Fruit fly (Drosophila melanogaster) whole organism, embryonic: ENCODE measurements around the gene CG3764.
A peak's percentile ranks its signal among the peaks of the same experiment; 100 is the strongest.

Source experiments
- Abd-B ChIP-seq: fragments of 200-800 bp; sonication (Bioruptor generic); optimal IDR thresholded peaks from 2 replicates; lab custom pipeline; 2018; ENCODE audit warnings: missing biosample characterization, mild to moderate bottlenecking, missing genetic modification characterization, moderate library complexity
- Aef1 ChIP-seq: fragments of 200-800 bp; sonication (Bioruptor generic); IDR thresholded peaks from 3 replicates; pipeline ENCODE4 v1.3.6; 2022; ENCODE audit warnings: missing biosample characterization, missing genetic modification characterization
- Atf-2 ChIP-seq: fragments of 200-800 bp; sonication (Bioruptor generic); optimal IDR thresholded peaks from 2 replicates; lab custom pipeline; 2016; ENCODE audit warnings: missing biosample characterization, missing genetic modification characterization
- Awh ChIP-seq: fragments of 200-800 bp; sonication (Bioruptor generic); IDR thresholded peaks from 2 replicates; pipeline ENCODE4, ENCODE4 v1.3.6; 2022; ENCODE audit warnings: missing biosample characterization, missing genetic modification characterization
- B-H2 ChIP-seq: fragments of 200-800 bp; sonication (Bioruptor generic); optimal IDR thresholded peaks from 2 replicates; lab custom pipeline; 2018; ENCODE audit warnings: missing biosample characterization, mild to moderate bottlenecking, missing genetic modification characterization
- CG10267 ChIP-seq: fragments of 200-800 bp; sonication (Bioruptor generic); optimal IDR thresholded peaks from 2 replicates; lab custom pipeline; 2018; ENCODE audit warnings: missing biosample characterization, mild to moderate bottlenecking, missing genetic modification characterization, moderate library complexity
- CG12299 ChIP-seq: fragments of 200-800 bp; sonication (Bioruptor generic); optimal IDR thresholded peaks from 2 replicates; lab custom pipeline; 2018; ENCODE audit warnings: missing biosample characterization, mild to moderate bottlenecking, missing genetic modification characterization
- CG1233 ChIP-seq: fragments of 200-800 bp; sonication (Bioruptor generic); optimal IDR thresholded peaks from 4 replicates; lab custom pipeline; 2018; ENCODE audit warnings: missing biosample characterization, mild to moderate bottlenecking, missing genetic modification characterization
- CG12769 ChIP-seq: fragments of 200-800 bp; sonication (Bioruptor generic); optimal IDR thresholded peaks from 2 replicates; lab custom pipeline; 2019; ENCODE audit warnings: missing biosample characterization, mild to moderate bottlenecking, missing genetic modification characterization, moderate library complexity
- CG14050 ChIP-seq: fragments of 200-800 bp; sonication (Bioruptor generic); IDR thresholded peaks from 3 replicates; pipeline ENCODE4 v1.3.6; 2022; ENCODE audit warnings: missing biosample characterization, missing genetic modification characterization
- CG1529 ChIP-seq: fragments of 200-800 bp; sonication (Bioruptor generic); optimal IDR thresholded peaks from 3 replicates; lab custom pipeline; 2018; ENCODE audit warnings: missing biosample characterization, missing genetic modification characterization
- CG15479 ChIP-seq: fragments of 200-800 bp; sonication (Bioruptor generic); optimal IDR thresholded peaks from 3 replicates; lab custom pipeline; 2019; ENCODE audit warnings: missing biosample characterization, mild to moderate bottlenecking, missing genetic modification characterization, moderate library complexity
- CG15514 ChIP-seq: fragments of 200-800 bp; sonication (Bioruptor generic); optimal IDR thresholded peaks from 3 replicates; lab custom pipeline; 2017; ENCODE audit warnings: missing biosample characterization, missing genetic modification characterization, mild to moderate bottlenecking, moderate library complexity, missing genetic modification reagents
- CG1602 ChIP-seq: fragments of 200-800 bp; sonication (Bioruptor generic); optimal IDR thresholded peaks from 3 replicates; lab custom pipeline; 2016; ENCODE audit warnings: missing biosample characterization, missing genetic modification characterization
- CG1647 ChIP-seq: fragments of 200-800 bp; sonication (Bioruptor generic); optimal IDR thresholded peaks from 3 replicates; lab custom pipeline; 2016; ENCODE audit warnings: missing biosample characterization, missing genetic modification characterization
- CG16813 ChIP-seq: fragments of 200-800 bp; sonication (Bioruptor generic); IDR thresholded peaks from 3 replicates; pipeline ENCODE4 v1.3.6; 2022; ENCODE audit warnings: missing biosample characterization, missing genetic modification characterization; ENCODE audit not compliant: partially characterized antibody
- CG17361 ChIP-seq: fragments of 200-800 bp; sonication (Bioruptor generic); IDR thresholded peaks from 3 replicates; pipeline ENCODE4 v1.3.6; 2022; ENCODE audit warnings: missing biosample characterization, missing genetic modification characterization
- CG2120 ChIP-seq: fragments of 200-800 bp; sonication (Bioruptor generic); optimal IDR thresholded peaks from 3 replicates; lab custom pipeline; 2016; ENCODE audit warnings: missing biosample characterization, missing genetic modification characterization
- CG31441 ChIP-seq: fragments of 200-800 bp; sonication (Bioruptor generic); IDR thresholded peaks from 2 replicates; pipeline ENCODE4 v1.3.6; 2022; ENCODE audit warnings: missing biosample characterization, missing genetic modification characterization
- CG3407 ChIP-seq: fragments of 200-800 bp; sonication (Bioruptor generic); optimal IDR thresholded peaks from 2 replicates; lab custom pipeline; 2018; ENCODE audit warnings: missing biosample characterization, mild to moderate bottlenecking, missing genetic modification characterization
- CG3838 ChIP-seq: fragments of 200-800 bp; sonication (Bioruptor generic); optimal IDR thresholded peaks from 3 replicates; lab custom pipeline; 2016; ENCODE audit warnings: missing biosample characterization, missing genetic modification characterization
- CG4360 ChIP-seq: fragments of 200-800 bp; sonication (Bioruptor generic); IDR thresholded peaks from 2 replicates; pipeline ENCODE4 v1.3.6; 2022; ENCODE audit warnings: missing biosample characterization, missing genetic modification characterization
- CG4854 ChIP-seq: fragments of 200-800 bp; sonication (Bioruptor generic); optimal IDR thresholded peaks from 2 replicates; lab custom pipeline; 2016; ENCODE audit warnings: missing biosample characterization, missing genetic modification characterization, inconsistent platforms
- CG5245 ChIP-seq: fragments of 200-800 bp; sonication (Bioruptor generic); optimal IDR thresholded peaks from 3 replicates; lab custom pipeline; 2016; ENCODE audit warnings: missing biosample characterization, missing genetic modification characterization
- CG6689 ChIP-seq: fragments of 200-800 bp; sonication (Bioruptor generic); IDR thresholded peaks from 2 replicates; pipeline ENCODE4 v1.3.6; 2022; ENCODE audit warnings: missing biosample characterization, missing genetic modification characterization
- CG9932 ChIP-seq: fragments of 200-800 bp; sonication (Bioruptor generic); IDR thresholded peaks from 2 replicates; pipeline ENCODE4 v1.3.6; 2022; ENCODE audit warnings: missing biosample characterization, missing genetic modification characterization
- CoRest ChIP-seq: fragments of 200-800 bp; sonication (Bioruptor generic); optimal IDR thresholded peaks from 3 replicates; lab custom pipeline; 2018; ENCODE audit warnings: missing biosample characterization, mild to moderate bottlenecking, missing genetic modification characterization, moderate library complexity
- CrebB ChIP-seq: fragments of 200-800 bp; sonication (Bioruptor generic); optimal IDR thresholded peaks from 3 replicates; lab custom pipeline; 2018; ENCODE audit warnings: missing biosample characterization, mild to moderate bottlenecking, missing genetic modification characterization
- HHEX ChIP-seq: fragments of 200-800 bp; sonication (Bioruptor generic); optimal IDR thresholded peaks from 3 replicates; lab custom pipeline; 2017; ENCODE audit warnings: missing biosample characterization, mild to moderate bottlenecking, missing genetic modification characterization, missing genetic modification reagents
- Hmr ChIP-seq: fragments of 200-800 bp; sonication (Bioruptor generic); optimal IDR thresholded peaks from 3 replicates; lab custom pipeline; 2017; ENCODE audit warnings: mild to moderate bottlenecking, missing biosample characterization, missing genetic modification reagents, missing genetic modification characterization
- NC2β ChIP-seq: fragments of 200-800 bp; sonication (Bioruptor generic); optimal IDR thresholded peaks from 2 replicates; lab custom pipeline; 2016; ENCODE audit warnings: missing biosample characterization, missing genetic modification characterization
- NfI ChIP-seq: fragments of 200-800 bp; sonication (Bioruptor generic); optimal IDR thresholded peaks from 3 replicates; lab custom pipeline; 2018; ENCODE audit warnings: missing biosample characterization, mild to moderate bottlenecking, missing genetic modification characterization, moderate library complexity
- Spps ChIP-seq: fragments of 200-800 bp; sonication (Bioruptor generic); optimal IDR thresholded peaks from 2 replicates; lab custom pipeline; 2018; ENCODE audit warnings: missing biosample characterization, mild to moderate bottlenecking, missing genetic modification characterization
- Usf ChIP-seq: fragments of 200-800 bp; sonication (Bioruptor generic); optimal IDR thresholded peaks from 2 replicates; lab custom pipeline; 2017; ENCODE audit warnings: missing genotype, missing biosample characterization, missing genetic modification characterization
- Vsx1 ChIP-seq: fragments of 200-800 bp; sonication (Bioruptor generic); optimal IDR thresholded peaks from 2 replicates; lab custom pipeline; 2017; ENCODE audit warnings: missing biosample characterization, mild to moderate bottlenecking, missing genetic modification characterization, missing genetic modification reagents
- btn ChIP-seq: fragments of 200-800 bp; sonication (Bioruptor generic); optimal IDR thresholded peaks from 2 replicates; lab custom pipeline; 2016; ENCODE audit warnings: missing biosample characterization, missing genetic modification characterization
- chn ChIP-seq: fragments of 200-800 bp; sonication (Bioruptor generic); optimal IDR thresholded peaks from 2 replicates; lab custom pipeline; 2016; ENCODE audit warnings: missing biosample characterization, missing genetic modification characterization
- crc ChIP-seq: fragments of 200-800 bp; sonication (Bioruptor generic); optimal IDR thresholded peaks from 2 replicates; lab custom pipeline; 2016; ENCODE audit warnings: missing biosample characterization, missing genetic modification characterization
- exex ChIP-seq: fragments of 200-800 bp; sonication (Bioruptor generic); optimal IDR thresholded peaks from 4 replicates; lab custom pipeline; 2018; ENCODE audit warnings: missing biosample characterization, mild to moderate bottlenecking, missing genetic modification characterization, moderate library complexity
- fd3F ChIP-seq: fragments of 200-800 bp; sonication (Bioruptor generic); optimal IDR thresholded peaks from 2 replicates; lab custom pipeline; 2018; ENCODE audit warnings: missing biosample characterization, mild to moderate bottlenecking, missing genetic modification characterization, moderate library complexity
- ftz-f1 ChIP-seq: fragments of 200-800 bp; sonication (Bioruptor generic); optimal IDR thresholded peaks from 2 replicates; lab custom pipeline; 2016; ENCODE audit warnings: missing biosample characterization, missing genetic modification characterization
- gcm2 ChIP-seq: fragments of 200-800 bp; sonication (Bioruptor generic); optimal IDR thresholded peaks from 2 replicates; lab custom pipeline; 2016; ENCODE audit warnings: missing biosample characterization, missing genetic modification characterization
- inv ChIP-seq: fragments of 200-800 bp; sonication (Bioruptor generic); IDR thresholded peaks from 2 replicates; pipeline ENCODE4 v1.3.6; 2022; ENCODE audit warnings: missing biosample characterization, missing genetic modification characterization; ENCODE audit not compliant: partially characterized antibody
- jigr1 ChIP-seq: fragments of 200-800 bp; sonication (Bioruptor generic); IDR thresholded peaks from 3 replicates; pipeline ENCODE4 v1.3.6; 2022; ENCODE audit warnings: missing biosample characterization, missing genetic modification characterization
- lbe ChIP-seq: fragments of 200-800 bp; sonication (Bioruptor generic); optimal IDR thresholded peaks from 2 replicates; lab custom pipeline; 2016; ENCODE audit warnings: missing biosample characterization, mild to moderate bottlenecking, missing genetic modification characterization
- mld ChIP-seq: fragments of 200-800 bp; sonication (Bioruptor generic); IDR thresholded peaks from 3 replicates; pipeline ENCODE4 v1.3.6; 2022; ENCODE audit warnings: missing biosample characterization, missing genetic modification characterization; ENCODE audit not compliant: partially characterized antibody
- pum ChIP-seq: fragments of 200-800 bp; sonication (Bioruptor generic); optimal IDR thresholded peaks from 2 replicates; lab custom pipeline; 2016; ENCODE audit warnings: missing biosample characterization, missing genetic modification characterization
- sens ChIP-seq: fragments of 200-800 bp; sonication (Bioruptor generic); peaks from one replicate; lab custom pipeline; 2016; ENCODE audit warnings: missing biosample characterization, missing genetic modification characterization
- slou ChIP-seq: fragments of 200-800 bp; sonication (Bioruptor generic); optimal IDR thresholded peaks from 3 replicates; lab custom pipeline; 2016; ENCODE audit warnings: missing biosample characterization, missing genetic modification characterization
- sqz ChIP-seq: fragments of 200-800 bp; sonication (Bioruptor generic); optimal IDR thresholded peaks from 3 replicates; lab custom pipeline; 2018; ENCODE audit warnings: missing biosample characterization, mild to moderate bottlenecking, missing genetic modification characterization
- tx ChIP-seq: fragments of 200-800 bp; sonication (Bioruptor generic); optimal IDR thresholded peaks from 2 replicates; lab custom pipeline; 2016; ENCODE audit warnings: missing biosample characterization, missing genetic modification characterization
- yki ChIP-seq: fragments of >200 bp; optimal IDR thresholded peaks from 3 replicates; lab custom pipeline; 2018

Gene CG3764

dm6 chr3L:16969652-16970109 lies 42.7 kb downstream of the CG3764 start, which contains the start of gene Exn (continued):
- TF ChIP-seq pum (no peak), CG1529 (no peak), lbe (GFP tag; lab: Kevin White, UChicago) (no peak), Awh (GFP tag; lab: Robert Waterston, UW) (peak; percentile 56; the same call in 1 of the 2 replicates), B-H2 (GFP tag; lab: Kevin White, UChicago) (peak; percentile 34), CG1233 (no peak), sqz (GFP tag; lab: Kevin White, UChicago) (no peak), CoRest (tag; lab: Kevin White, UChicago) (no peak), sens (GFP tag; lab: Kevin White, UChicago) (peak; percentile 66), CG9932 (GFP tag; lab: Robert Waterston, UW) (peak; percentile 49), CG6689 (GFP tag; lab: Robert Waterston, UW) (no peak), slou (no peak), Spps (no peak), CG4854 (no peak), CG5245 (GFP tag; lab: Kevin White, UChicago) (no peak), CG3838 (GFP tag; lab: Kevin White, UChicago) (no peak), CG1647 (GFP tag; lab: Kevin White, UChicago) (no peak), NC2β (GFP tag; lab: Kevin White, UChicago) (no peak), CG12769 (tag; lab: Kevin White, UChicago) (peak; percentile 94), crc (no peak), Vsx1 (GFP tag; lab: Kevin White, UChicago) (no peak), tx (GFP tag; lab: Kevin White, UChicago) (no peak), Hmr (no peak), exex (peak; percentile 54), jigr1 (GFP tag; lab: Robert Waterston, UW) (no peak), CG2120 (GFP tag; lab: Kevin White, UChicago) (peak; percentile 12), CG4360 (GFP tag; lab: Robert Waterston, UW) (no peak)
- TF ChIP-seq, all 482 proteins: peak for 107

- TF ChIP-seq Atf-2 (GFP tag; lab: Kevin White, UChicago) (no peak), inv (GFP tag; lab: Robert Waterston, UW) (no peak), fd3F (no peak), mld (no peak), CG17361 (GFP tag; lab: Robert Waterston, UW) (no peak), Abd-B (GFP tag; lab: Kevin White, UChicago) (no peak), CG3407 (no peak), CG15514 (GFP tag; lab: Kevin White, UChicago) (no peak), CG16813 (GFP tag; lab: Robert Waterston, UW) (no peak), NfI (no peak), CG31441 (GFP tag; lab: Robert Waterston, UW) (no peak), CG10267 (no peak), yki (lab: Kevin White, UChicago) (no peak), ftz-f1 (GFP tag; lab: Kevin White, UChicago) (peak; percentile 81), CG14050 (GFP tag; lab: Robert Waterston, UW) (no peak), CG12299 (tag; lab: Kevin White, UChicago) (no peak), Usf (GFP tag; lab: Kevin White, UChicago) (no peak), CG15479 (GFP tag; lab: Kevin White, UChicago) (no peak), HHEX (no peak), chn (GFP tag; lab: Kevin White, UChicago) (no peak), btn (GFP tag; lab: Kevin White, UChicago) (no peak), CG1602 (no peak), Aef1 (GFP tag; lab: Robert Waterston, UW) (no peak), CrebB (tag; lab: Kevin White, UChicago) (no peak), gcm2 (GFP tag; lab: Kevin White, UChicago) (no peak)
These were observed 53.8 kb downstream of the CG3764 start for dm6 chr3L:16958397-16959080.
